Fruit fly (Drosophila melanogaster): ENCODE measurements around the gene Usp2.

DNA sequence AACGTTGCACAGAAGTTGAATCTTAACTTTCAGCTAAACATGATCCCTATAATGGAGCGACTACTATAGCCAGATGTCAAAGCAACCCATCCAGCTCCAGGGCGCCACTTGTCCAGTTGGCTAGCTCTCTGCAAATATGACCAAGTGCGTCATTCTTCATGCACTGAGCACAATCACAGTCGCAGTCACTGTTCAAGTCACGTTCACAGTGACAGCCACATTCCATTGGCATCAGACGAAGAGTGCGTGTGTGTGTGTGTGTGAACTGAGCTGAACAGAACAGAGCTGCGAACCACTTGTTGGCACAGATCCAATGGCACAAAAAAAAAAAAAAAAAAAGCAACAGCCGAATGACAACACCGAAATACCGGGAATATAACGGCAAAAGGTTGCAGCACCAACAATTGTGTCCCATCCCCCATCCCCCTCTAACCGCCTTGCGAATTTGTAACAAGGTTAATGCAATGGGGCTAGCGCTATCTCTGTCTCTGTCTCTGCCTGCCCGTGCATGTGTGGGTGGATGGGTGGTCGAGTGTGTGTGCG is 5.7 kb downstream of the Usp2 start:
- no peak for TF ChIP-seq EcR (GFP tag; optimal IDR thresholded peaks at IDR 0.05)
- TF ChIP-seq Dll (optimal IDR thresholded peaks at IDR 0.05), result no peak
